Worm (Caenorhabditis elegans): ENCODE results near the gene slmp-1.

ce11 chrIV:3168656-3169216, 44.8 kb upstream of the slmp-1 start:
- TF ChIP-seq ref-1 (GFP tag; conservative IDR thresholded peaks at IDR 0.05) (no peak), flt-1 (GFP tag; IDR thresholded peaks at IDR 0.05) (no peak), T22C8.4 (GFP tag; IDR thresholded peaks at IDR 0.05) (no peak), tab-1 (GFP tag; IDR thresholded peaks at IDR 0.05) (no peak), cog-1 (tag; optimal IDR thresholded peaks at IDR 0.05) (no peak), ztf-29 (GFP tag; IDR thresholded peaks at IDR 0.05) (no peak)
